Worm (Caenorhabditis elegans) whole organism, late embryonic: ENCODE results near the gene appg-2.

Experiments used
- C38D4.7 ChIP-seq: fragments of 200-800 bp; sonication (Bioruptor generic); optimal IDR thresholded peaks from 2 replicates; lab custom pipeline; 2018; ENCODE audit warnings: mild to moderate bottlenecking, missing genetic modification characterization, moderate library complexity, missing compliant biosample characterization
- F13H6.1 ChIP-seq: sonication (generic microtip); optimal IDR thresholded peaks from 2 replicates; lab custom pipeline; 2016; ENCODE audit warnings: missing genetic modification characterization, missing compliant biosample characterization
- ceh-9 ChIP-seq: sonication (generic microtip); optimal IDR thresholded peaks from 2 replicates; lab custom pipeline; 2016; ENCODE audit warnings: mild to moderate bottlenecking, missing genetic modification characterization, inconsistent platforms, missing compliant biosample characterization
- ets-4 ChIP-seq: sonication (generic microtip); optimal IDR thresholded peaks from 2 replicates; lab custom pipeline; 2016; ENCODE audit warnings: missing genetic modification characterization, missing compliant biosample characterization
- fkh-6 ChIP-seq: sonication (generic microtip); optimal IDR thresholded peaks from 2 replicates; lab custom pipeline; 2016; ENCODE audit warnings: missing genetic modification characterization, missing compliant biosample characterization
- nfya-1 ChIP-seq: sonication (generic microtip); optimal IDR thresholded peaks from 2 replicates; lab custom pipeline; 2017; ENCODE audit warnings: missing genetic modification characterization, mild to moderate bottlenecking, missing compliant biosample characterization, antibody characterized with exemption, moderate library complexity
- pat-9 ChIP-seq: fragments of 200-800 bp; sonication (Bioruptor generic); optimal IDR thresholded peaks from 2 replicates; lab custom pipeline; 2018; ENCODE audit warnings: mild to moderate bottlenecking, missing genetic modification characterization, moderate library complexity, missing compliant biosample characterization

DNA sequence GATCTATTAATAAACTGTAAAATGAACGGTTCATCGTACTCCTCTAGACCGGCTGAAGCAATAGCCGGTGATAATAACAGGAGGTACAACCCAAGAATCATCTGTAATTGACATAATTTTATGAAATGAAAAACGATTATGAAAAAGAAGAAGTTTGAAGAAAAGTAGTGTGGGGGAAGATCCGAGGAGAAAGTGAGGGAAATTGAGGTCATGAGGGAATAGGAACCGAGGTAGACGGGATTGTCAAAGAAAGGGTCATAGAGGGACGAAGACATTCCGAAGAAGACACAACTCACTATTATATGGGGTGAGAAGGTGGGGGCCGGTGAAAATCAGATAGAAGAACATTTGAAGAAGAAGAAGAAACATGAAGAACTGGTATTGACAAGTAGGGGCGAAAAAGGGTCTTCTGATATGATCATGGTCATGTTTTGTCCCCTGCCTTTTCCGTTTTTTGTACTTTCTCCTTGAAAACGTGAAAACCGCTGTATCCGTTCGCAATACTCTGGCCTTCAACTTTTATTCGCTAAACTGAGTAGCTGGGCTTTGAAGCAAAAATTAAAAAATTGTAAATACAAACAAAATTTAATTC lies 51.2 kb downstream of the appg-2 start, which contains the start of gene oac-46:
- TF ChIP-seq C38D4.7 (GFP tag; lab: Kevin White, UChicago), result no peak
- TF ChIP-seq ceh-9, result no peak
- no peak for TF ChIP-seq fkh-6
- no peak for TF ChIP-seq nfya-1 (tag; lab: Kevin White, UChicago)
- TF ChIP-seq pat-9 (tag; lab: Kevin White, UChicago), result no peak
- no peak for TF ChIP-seq ets-4 (tag; lab: Kevin White, UChicago)
- no peak for TF ChIP-seq F13H6.1 (tag; lab: Kevin White, UChicago)
